Worm (Caenorhabditis elegans): Measurements from ENCODE around the gene F59D12.3.
A peak's percentile ranks its signal among the peaks of the same experiment; 100 is the strongest.

F59D12.3 gene

ce11 chrX:15598661-15599384 is 51.9 kb downstream of the F59D12.3 start:
- TF ChIP-seq pqm-1 (tag; optimal IDR thresholded peaks at IDR 0.05) (peak; percentile 45), nhr-28 (tag; optimal IDR thresholded peaks at IDR 0.05) (no peak), pha-4 (tag; optimal IDR thresholded peaks at IDR 0.05) (peak; percentile 18), elt-2 (tag; optimal IDR thresholded peaks at IDR 0.05) (peak; percentile 76), unc-39 (tag; optimal IDR thresholded peaks at IDR 0.05) (no peak), sea-2 (GFP tag; optimal IDR thresholded peaks at IDR 0.05) (no peak), skn-1 (tag; optimal IDR thresholded peaks at IDR 0.05) (no peak)
